ENCODE assay signal across 3 fruit fly cellular contexts in the genomic region with DNA sequence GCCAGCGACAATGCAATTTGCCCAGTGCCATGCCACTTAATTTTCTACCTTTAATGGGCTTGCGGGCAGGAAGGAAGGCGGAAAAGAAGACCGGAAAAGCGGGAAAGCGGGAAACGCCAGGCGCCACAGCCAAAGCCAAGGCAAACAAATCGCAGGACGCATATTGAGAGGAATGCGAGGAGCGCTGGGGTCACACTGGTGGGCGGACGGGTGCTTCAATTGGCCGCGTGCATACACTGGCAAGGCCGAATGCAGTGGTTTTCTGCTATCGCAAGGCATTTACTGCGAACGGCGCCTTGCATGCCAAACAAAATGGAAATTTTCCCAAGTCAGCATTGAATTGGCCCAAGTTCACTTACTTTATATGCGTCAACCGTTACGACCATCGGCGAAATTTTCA.
A peak's percentile ranks its signal among the peaks of the same experiment; 100 is the strongest.
TF ChIP-seq lines count a peak whose summit lies in the region.

No protein-coding gene starts in this region.

- no peak for TF ChIP-seq CTCF in whole organism, embryonic (GFP tag; optimal IDR thresholded peaks at IDR 0.05; lab: Kevin White, UChicago)

TF ChIP-seq in whole organism, adult, 20 proteins besides CTCF, POLR2A, EP300 and RAD21:
- TF ChIP-seq tj (GFP tag; optimal IDR thresholded peaks at IDR 0.05; lab: Kevin White, UChicago) (peak; percentile 65), ovo (GFP tag; optimal IDR thresholded peaks at IDR 0.05; lab: Kevin White, UChicago) (no peak)

TF ChIP-seq in whole organism, embryonic, 481 proteins besides CTCF, POLR2A, EP300 and RAD21:
- peak; percentile 49; the same call in 2 of the 3 replicates for TF ChIP-seq CG16813 (GFP tag; IDR thresholded peaks at IDR 0.05; lab: Robert Waterston, UW; ENCODE audit: partially characterized antibody)
- TF ChIP-seq Dll (GFP tag; IDR thresholded peaks at IDR 0.05; lab: Robert Waterston, UW; ENCODE audit: partially characterized antibody): 0 out of 4 replicates have a peak, but pooled peaks have one; percentile 13
- TF ChIP-seq vnd (GFP tag; IDR thresholded peaks at IDR 0.05; lab: Robert Waterston, UW; ENCODE audit: partially characterized antibody): 0 out of 3 replicates have a peak, but pooled peaks have one; percentile 28
- TF ChIP-seq CG4707 (GFP tag; optimal IDR thresholded peaks at IDR 0.05; lab: Kevin White, UChicago): no peak
- 0 out of 3 replicates have a peak, but pooled peaks have one; percentile 26 for TF ChIP-seq HLH4C (GFP tag; IDR thresholded peaks at IDR 0.05; lab: Robert Waterston, UW; ENCODE audit: partially characterized antibody)
- TF ChIP-seq jigr1 (GFP tag; IDR thresholded peaks at IDR 0.05; lab: Robert Waterston, UW): 0 out of 3 replicates have a peak, but pooled peaks have one; percentile 23
- peak; percentile 90 for TF ChIP-seq CG14710 (tag; optimal IDR thresholded peaks at IDR 0.05; lab: Kevin White, UChicago)
- TF ChIP-seq vvl (GFP tag; IDR thresholded peaks at IDR 0.05; lab: Robert Waterston, UW): 0 out of 2 replicates have a peak, but pooled peaks have one; percentile 30
- no peak for TF ChIP-seq CG1602 (GFP tag; optimal IDR thresholded peaks at IDR 0.05; lab: Kevin White, UChicago)
- TF ChIP-seq stwl (tag; optimal IDR thresholded peaks at IDR 0.05; lab: Kevin White, UChicago): peak; percentile 95

TF ChIP-seq in whole organism, prepupa, 60 proteins besides CTCF, POLR2A, EP300 and RAD21:
- no peak for TF ChIP-seq CG10631 (GFP tag; optimal IDR thresholded peaks at IDR 0.05; lab: Kevin White, UChicago)
- peak; percentile 27 for TF ChIP-seq svp (GFP tag; lab: Kevin White, UChicago)
